Worm (Caenorhabditis elegans) whole organism, late embryonic: ENCODE data around the gene sut-1.

Experiments
- C38D4.7 ChIP-seq: fragments of 200-800 bp; sonication (Bioruptor generic); optimal IDR thresholded peaks from 2 replicates; lab custom pipeline; 2018; ENCODE audit warnings: mild to moderate bottlenecking, missing genetic modification characterization, moderate library complexity, missing compliant biosample characterization
- F13H6.1 ChIP-seq: sonication (generic microtip); optimal IDR thresholded peaks from 2 replicates; lab custom pipeline; 2016; ENCODE audit warnings: missing genetic modification characterization, missing compliant biosample characterization
- ahr-1 ChIP-seq: sonication (generic microtip); optimal IDR thresholded peaks from 2 replicates; lab custom pipeline; 2016; ENCODE audit warnings: missing genetic modification characterization, missing compliant biosample characterization
- ama-1 ChIP-seq: fragments of 150-350 bp; optimal IDR thresholded peaks from 2 replicates; lab custom pipeline; 2014
- ceh-45 ChIP-seq: fragments of 200-800 bp; sonication (Bioruptor generic); IDR thresholded peaks from 2 replicates; pipeline ENCODE4 v1.3.6; 2022; ENCODE audit warnings: missing genetic modification reagents, missing genetic modification characterization, missing compliant biosample characterization
- ets-4 ChIP-seq: sonication (generic microtip); optimal IDR thresholded peaks from 2 replicates; lab custom pipeline; 2016; ENCODE audit warnings: missing genetic modification characterization, missing compliant biosample characterization
- fax-1 ChIP-seq: sonication (generic microtip); optimal IDR thresholded peaks from 2 replicates; lab custom pipeline; 2016; ENCODE audit warnings: missing genotype, missing genetic modification characterization, missing compliant biosample characterization
- hlh-6 ChIP-seq: sonication (generic microtip); optimal IDR thresholded peaks from 2 replicates; lab custom pipeline; 2016; ENCODE audit warnings: missing genotype, missing genetic modification characterization, missing compliant biosample characterization
- madf-2 ChIP-seq: sonication (generic microtip); optimal IDR thresholded peaks from 2 replicates; lab custom pipeline; 2017; ENCODE audit warnings: missing genetic modification characterization, missing compliant biosample characterization
- npax-4 ChIP-seq: sonication (generic microtip); optimal IDR thresholded peaks from 2 replicates; lab custom pipeline; 2016; ENCODE audit warnings: missing genetic modification characterization, missing compliant biosample characterization
- pag-3 ChIP-seq: sonication (generic microtip); optimal IDR thresholded peaks from 2 replicates; lab custom pipeline; 2016; ENCODE audit warnings: missing compliant biosample characterization, missing genetic modification characterization, borderline replicate concordance

ce11 chrII:1163275-1163674 lies 40.2 kb upstream of the sut-1 start, which contains the start of gene T23F4.2:
- TF ChIP-seq C38D4.7 (GFP tag; lab: Kevin White, UChicago), result no peak
- no peak for TF ChIP-seq madf-2 (tag; lab: Kevin White, UChicago)
- TF ChIP-seq npax-4 (tag; lab: Kevin White, UChicago), result no peak
- no peak for TF ChIP-seq fax-1 (tag; lab: Kevin White, UChicago)
- no peak for TF ChIP-seq pag-3
- TF ChIP-seq ama-1 (lab: Kevin White, UChicago), result no peak
- no peak for TF ChIP-seq hlh-6 (tag; lab: Kevin White, UChicago)
- TF ChIP-seq F13H6.1 (tag; lab: Kevin White, UChicago), result no peak
- no peak for TF ChIP-seq ceh-45
- no peak for TF ChIP-seq ets-4
- TF ChIP-seq ahr-1 (tag; lab: Kevin White, UChicago), result no peak
